Fruit fly (Drosophila melanogaster) whole organism, embryonic: ENCODE measurements around the gene TwdlC.

Experiments used
- Adf1 ChIP-seq: fragments of 200-800 bp; sonication (Bioruptor generic); IDR thresholded peaks from 2 replicates; pipeline ENCODE4 v1.3.6; 2022; ENCODE audit warnings: missing biosample characterization, missing genetic modification characterization
- Aef1 ChIP-seq: fragments of 200-800 bp; sonication (Bioruptor generic); IDR thresholded peaks from 3 replicates; pipeline ENCODE4 v1.3.6; 2022; ENCODE audit warnings: missing biosample characterization, missing genetic modification characterization
- CG12391 ChIP-seq: fragments of 200-800 bp; sonication (Bioruptor generic); optimal IDR thresholded peaks from 3 replicates; lab custom pipeline; 2018; ENCODE audit warnings: missing biosample characterization, mild to moderate bottlenecking, missing genetic modification characterization, moderate library complexity
- CG12659 ChIP-seq: fragments of 200-800 bp; sonication (Bioruptor generic); optimal IDR thresholded peaks from 3 replicates; lab custom pipeline; 2017; ENCODE audit warnings: mild to moderate bottlenecking, missing biosample characterization, missing genetic modification reagents, missing genetic modification characterization
- CG13287 ChIP-seq: fragments of 200-800 bp; sonication (Bioruptor generic); IDR thresholded peaks from 2 replicates; pipeline ENCODE4 v1.3.6; 2022; ENCODE audit warnings: missing biosample characterization, missing genetic modification characterization; ENCODE audit not compliant: partially characterized antibody
- CG13624 ChIP-seq: fragments of 200-800 bp; sonication (Bioruptor generic); optimal IDR thresholded peaks from 2 replicates; lab custom pipeline; 2016; ENCODE audit warnings: missing biosample characterization, missing genetic modification characterization
- CG15696 ChIP-seq: fragments of 200-800 bp; sonication (Bioruptor generic); optimal IDR thresholded peaks from 2 replicates; lab custom pipeline; 2019; ENCODE audit warnings: missing biosample characterization, mild to moderate bottlenecking, missing genetic modification characterization, moderate library complexity
- CG16863 ChIP-seq: fragments of 200-800 bp; sonication (Bioruptor generic); optimal IDR thresholded peaks from 3 replicates; lab custom pipeline; 2016; ENCODE audit warnings: missing biosample characterization, missing genetic modification characterization
- CG18599 ChIP-seq: fragments of 200-800 bp; sonication (Bioruptor generic); optimal IDR thresholded peaks from 3 replicates; lab custom pipeline; 2017; ENCODE audit warnings: missing biosample characterization, missing genetic modification characterization, mild to moderate bottlenecking, moderate library complexity, missing genetic modification reagents
- CG2199 ChIP-seq: fragments of 200-800 bp; sonication (Bioruptor generic); IDR thresholded peaks from 3 replicates; pipeline ENCODE4 v1.3.6; 2022; ENCODE audit warnings: missing biosample characterization, missing genetic modification characterization
- CG2678 ChIP-seq: fragments of 200-800 bp; sonication (Bioruptor generic); optimal IDR thresholded peaks from 3 replicates; lab custom pipeline; 2019; ENCODE audit warnings: missing biosample characterization, mild to moderate bottlenecking, missing genetic modification characterization, moderate library complexity
- CG31388 ChIP-seq: fragments of 200-800 bp; sonication (Bioruptor generic); optimal IDR thresholded peaks from 2 replicates; lab custom pipeline; 2016; ENCODE audit warnings: missing biosample characterization, missing genetic modification characterization
- CG33557 ChIP-seq: fragments of 200-800 bp; sonication (Bioruptor generic); optimal IDR thresholded peaks from 2 replicates; lab custom pipeline; 2019; ENCODE audit warnings: missing biosample characterization, mild to moderate bottlenecking, missing genetic modification characterization, moderate library complexity
- CG3726 ChIP-seq: fragments of 200-800 bp; sonication (Bioruptor generic); IDR thresholded peaks from 3 replicates; pipeline ENCODE4, ENCODE4 v1.3.6; 2022; ENCODE audit warnings: missing biosample characterization, missing genetic modification characterization
- CG42726 ChIP-seq: fragments of 200-800 bp; sonication (Bioruptor generic); IDR thresholded peaks from 2 replicates; pipeline ENCODE4 v1.3.6; 2022; ENCODE audit warnings: missing biosample characterization, missing genetic modification characterization; ENCODE audit not compliant: partially characterized antibody
- CG5953 ChIP-seq: fragments of 200-800 bp; sonication (Bioruptor generic); IDR thresholded peaks from 2 replicates; pipeline ENCODE4 v1.3.6; 2022; ENCODE audit warnings: missing biosample characterization, missing genetic modification characterization
- CG6175 ChIP-seq: fragments of 200-800 bp; sonication (Bioruptor generic); IDR thresholded peaks from 3 replicates; pipeline ENCODE4 v1.3.6; 2022; ENCODE audit warnings: missing biosample characterization, missing genetic modification characterization
- CG7839 ChIP-seq: fragments of 200-800 bp; sonication (Bioruptor generic); optimal IDR thresholded peaks from 3 replicates; lab custom pipeline; 2018; ENCODE audit warnings: missing biosample characterization, mild to moderate bottlenecking, missing genetic modification characterization, moderate library complexity
- CG7987 ChIP-seq: fragments of 200-800 bp; sonication (Bioruptor generic); optimal IDR thresholded peaks from 2 replicates; lab custom pipeline; 2018; ENCODE audit warnings: missing biosample characterization, mild to moderate bottlenecking, missing genetic modification characterization, moderate library complexity
- CG8924 ChIP-seq: fragments of 200-800 bp; optimal IDR thresholded peaks from 3 replicates; lab custom pipeline; 2019; ENCODE audit warnings: missing biosample characterization, mild to moderate bottlenecking, missing genetic modification characterization, moderate library complexity
- CrebB ChIP-seq: fragments of 200-800 bp; sonication (Bioruptor generic); optimal IDR thresholded peaks from 3 replicates; lab custom pipeline; 2018; ENCODE audit warnings: missing biosample characterization, mild to moderate bottlenecking, missing genetic modification characterization
- D19A ChIP-seq: fragments of 200-800 bp; optimal IDR thresholded peaks from 3 replicates; lab custom pipeline; 2019; ENCODE audit warnings: missing biosample characterization, mild to moderate bottlenecking, missing genetic modification characterization, moderate library complexity
- D19B ChIP-seq: fragments of 200-800 bp; sonication (Bioruptor generic); optimal IDR thresholded peaks from 2 replicates; lab custom pipeline; 2017; ENCODE audit warnings: missing biosample characterization, mild to moderate bottlenecking, missing genetic modification characterization
- Dip3 ChIP-seq: fragments of 200-800 bp; sonication (Bioruptor generic); optimal IDR thresholded peaks from 3 replicates; lab custom pipeline; 2016; ENCODE audit warnings: missing biosample characterization, missing genetic modification characterization
- Dref ChIP-seq: fragments of 200-800 bp; sonication (Bioruptor generic); IDR thresholded peaks from 2 replicates; pipeline ENCODE4 v1.3.6; 2022; ENCODE audit warnings: missing biosample characterization, missing genetic modification characterization
- Drgx ChIP-seq: fragments of 200-800 bp; sonication (Bioruptor generic); IDR thresholded peaks from 2 replicates; pipeline ENCODE4 v1.3.6; 2022; ENCODE audit warnings: missing biosample characterization, missing genetic modification characterization
- MBD-R2 ChIP-seq: fragments of 200-800 bp; sonication (Bioruptor generic); IDR thresholded peaks from 2 replicates; pipeline ENCODE4 v1.3.6; 2022; ENCODE audit warnings: missing biosample characterization, missing genetic modification characterization
- Med ChIP-seq: fragments of 200-800 bp; sonication (Bioruptor generic); peaks from one replicate; lab custom pipeline; 2016; ENCODE audit warnings: missing biosample characterization, missing genetic modification characterization, mild to moderate bottlenecking, inconsistent platforms, moderate library complexity
- Meics ChIP-seq: fragments of 200-800 bp; sonication (Bioruptor generic); optimal IDR thresholded peaks from 2 replicates; lab custom pipeline; 2017; ENCODE audit warnings: missing biosample characterization, mild to moderate bottlenecking, missing genetic modification characterization
- NfI ChIP-seq: fragments of 200-800 bp; sonication (Bioruptor generic); optimal IDR thresholded peaks from 3 replicates; lab custom pipeline; 2018; ENCODE audit warnings: missing biosample characterization, mild to moderate bottlenecking, missing genetic modification characterization, moderate library complexity
- Sox102F ChIP-seq: fragments of 200-800 bp; sonication (Bioruptor generic); optimal IDR thresholded peaks from 2 replicates; lab custom pipeline; 2018; ENCODE audit warnings: missing biosample characterization, mild to moderate bottlenecking, missing genetic modification characterization, moderate library complexity
- Sry-β ChIP-seq: fragments of 200-800 bp; sonication (Bioruptor generic); optimal IDR thresholded peaks from 2 replicates; lab custom pipeline; 2018; ENCODE audit warnings: missing biosample characterization, mild to moderate bottlenecking, missing genetic modification characterization, moderate library complexity
- TFAM ChIP-seq: fragments of 200-800 bp; sonication (Bioruptor generic); optimal IDR thresholded peaks from 2 replicates; lab custom pipeline; 2017; ENCODE audit warnings: missing biosample characterization, missing genetic modification characterization, inconsistent platforms
- YL-1 ChIP-seq: fragments of 200-800 bp; sonication (Bioruptor generic); optimal IDR thresholded peaks from 3 replicates; lab custom pipeline; 2017; ENCODE audit warnings: missing biosample characterization, mild to moderate bottlenecking, missing genetic modification characterization
- amos ChIP-seq: fragments of 200-800 bp; sonication (Bioruptor generic); IDR thresholded peaks from 2 replicates; pipeline ENCODE4 v1.3.6; 2022; ENCODE audit warnings: missing biosample characterization, missing genetic modification characterization; ENCODE audit not compliant: partially characterized antibody
- ato ChIP-seq: fragments of 200-800 bp; sonication (Bioruptor generic); IDR thresholded peaks from 2 replicates; pipeline ENCODE4 v1.3.6; 2022; ENCODE audit warnings: missing biosample characterization, missing genetic modification characterization; ENCODE audit not compliant: partially characterized antibody
- bbx ChIP-seq: fragments of 200-800 bp; sonication (Bioruptor generic); IDR thresholded peaks from 2 replicates; pipeline ENCODE4 v1.3.6; 2022; ENCODE audit warnings: missing biosample characterization, missing genetic modification characterization; ENCODE audit not compliant: partially characterized antibody
- btn ChIP-seq: fragments of 200-800 bp; sonication (Bioruptor generic); optimal IDR thresholded peaks from 2 replicates; lab custom pipeline; 2016; ENCODE audit warnings: missing biosample characterization, missing genetic modification characterization
- chm ChIP-seq: fragments of 200-800 bp; sonication (Bioruptor generic); IDR thresholded peaks from 2 replicates; pipeline ENCODE4 v1.3.6; 2022; ENCODE audit warnings: missing biosample characterization, missing genetic modification characterization
- dysf ChIP-seq: fragments of 200-800 bp; sonication (Bioruptor generic); IDR thresholded peaks from 3 replicates; pipeline ENCODE4 v1.3.6; 2022; ENCODE audit warnings: missing biosample characterization, missing genetic modification characterization
- gro ChIP-seq: fragments of 200-800 bp; sonication (Bioruptor generic); optimal IDR thresholded peaks from 2 replicates; lab custom pipeline; 2016; ENCODE audit warnings: missing biosample characterization, missing genetic modification characterization
- kah ChIP-seq: fragments of 200-800 bp; sonication (Bioruptor generic); optimal IDR thresholded peaks from 2 replicates; lab custom pipeline; 2018; ENCODE audit warnings: missing biosample characterization, mild to moderate bottlenecking, missing genetic modification characterization
- lab ChIP-seq: fragments of 200-800 bp; sonication (Bioruptor generic); optimal IDR thresholded peaks from 3 replicates; lab custom pipeline; 2017; ENCODE audit warnings: missing biosample characterization, missing genetic modification characterization, mild to moderate bottlenecking, moderate library complexity, missing genetic modification reagents
- lola ChIP-seq, 3 experiments: fragments of >200 bp in 2 of 3; fragments of 200-800 bp in 1 of 3; sonication (Bioruptor generic) in 1 of 3; optimal IDR thresholded peaks; 2 replicates each; lab custom pipeline; 2017 to 2019; ENCODE audit warnings: missing biosample characterization in 3 of 3, missing genetic modification characterization in 3 of 3, mild to moderate bottlenecking in 1 of 3, moderate library complexity in 1 of 3
- otp ChIP-seq: fragments of 200-800 bp; sonication (Bioruptor generic); IDR thresholded peaks from 3 replicates; pipeline ENCODE4, ENCODE4 v1.3.6; 2022; ENCODE audit warnings: missing biosample characterization, missing genetic modification characterization
- pho ChIP-seq: fragments of 200-800 bp; sonication (Bioruptor generic); optimal IDR thresholded peaks from 2 replicates; lab custom pipeline; 2016; ENCODE audit warnings: missing biosample characterization, missing genetic modification characterization
- row ChIP-seq: fragments of 200-800 bp; sonication (Bioruptor generic); IDR thresholded peaks from 3 replicates; pipeline ENCODE4 v1.3.6; 2022; ENCODE audit warnings: missing biosample characterization, missing genetic modification characterization
- schlank ChIP-seq: fragments of 200-800 bp; sonication (Bioruptor generic); optimal IDR thresholded peaks from 2 replicates; lab custom pipeline; 2018; ENCODE audit warnings: missing biosample characterization, mild to moderate bottlenecking, missing genetic modification characterization
- scrt ChIP-seq: fragments of 200-800 bp; sonication (Bioruptor generic); optimal IDR thresholded peaks from 2 replicates; lab custom pipeline; 2018; ENCODE audit warnings: missing biosample characterization, mild to moderate bottlenecking, missing genetic modification characterization, moderate library complexity
- sisA ChIP-seq: fragments of 200-800 bp; sonication (Bioruptor generic); IDR thresholded peaks from 2 replicates; pipeline ENCODE4 v1.3.6; 2022; ENCODE audit warnings: missing biosample characterization, missing genetic modification characterization
- vnd ChIP-seq: fragments of 200-800 bp; sonication (Bioruptor generic); IDR thresholded peaks from 3 replicates; pipeline ENCODE4 v1.3.6; 2022; ENCODE audit warnings: missing biosample characterization, missing genetic modification characterization; ENCODE audit not compliant: partially characterized antibody

TwdlC gene

DNA sequence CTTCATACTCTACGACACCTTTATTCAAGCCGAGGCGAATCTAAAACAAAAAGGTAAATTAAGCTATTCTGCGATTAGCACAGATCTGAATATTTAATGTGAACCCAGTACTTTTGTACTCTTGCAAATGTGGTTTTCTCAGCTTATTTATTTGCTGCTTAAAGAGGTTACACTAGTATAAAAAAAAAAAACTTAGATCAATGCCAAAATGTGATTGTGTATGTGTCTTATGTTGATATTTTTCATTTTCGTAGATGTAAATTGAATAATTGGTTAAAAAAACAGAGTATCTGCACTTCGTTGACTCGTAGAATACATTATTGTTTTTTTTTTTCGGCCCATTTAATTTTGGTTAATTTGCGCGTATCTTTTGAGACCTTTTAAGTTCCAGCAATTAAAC, 24.9 kb upstream of the TwdlC start (continued):
- TF ChIP-seq CrebB (tag; lab: Kevin White, UChicago): no peak
- TF ChIP-seq CG7839: no peak
- peak; percentile 3 for TF ChIP-seq CG13624 (GFP tag; lab: Kevin White, UChicago)
- no peak for TF ChIP-seq CG3726 (GFP tag; lab: Robert Waterston, UW)
- TF ChIP-seq CG42726 (GFP tag; lab: Robert Waterston, UW): no peak
- no peak for TF ChIP-seq gro (GFP tag; lab: Kevin White, UChicago)
- TF ChIP-seq CG12391: no peak
- no peak for TF ChIP-seq Dref (GFP tag; lab: Robert Waterston, UW)
- no peak for TF ChIP-seq CG16863
- no peak for TF ChIP-seq Aef1 (GFP tag; lab: Robert Waterston, UW)
- TF ChIP-seq TFAM (GFP tag; lab: Kevin White, UChicago): no peak
- no peak for TF ChIP-seq btn (GFP tag; lab: Kevin White, UChicago)
- TF ChIP-seq D19B: no peak
- TF ChIP-seq CG6175 (GFP tag; lab: Robert Waterston, UW): no peak
- no peak for TF ChIP-seq CG7987 (GFP tag; lab: Kevin White, UChicago)
- TF ChIP-seq chm (GFP tag; lab: Robert Waterston, UW): no peak
- TF ChIP-seq Drgx (GFP tag; lab: Robert Waterston, UW): no peak
- no peak for TF ChIP-seq pho (GFP tag; lab: Kevin White, UChicago)
- TF ChIP-seq scrt (GFP tag; lab: Kevin White, UChicago): no peak
- no peak for TF ChIP-seq bbx
- TF ChIP-seq sisA (GFP tag; lab: Robert Waterston, UW): no peak
- no peak for TF ChIP-seq YL-1
- TF ChIP-seq CG31388 (GFP tag; lab: Kevin White, UChicago): no peak
- no peak for TF ChIP-seq Sox102F (GFP tag; lab: Kevin White, UChicago)
- peak; percentile 47 for TF ChIP-seq CG2678 (tag; lab: Kevin White, UChicago)

DNA sequence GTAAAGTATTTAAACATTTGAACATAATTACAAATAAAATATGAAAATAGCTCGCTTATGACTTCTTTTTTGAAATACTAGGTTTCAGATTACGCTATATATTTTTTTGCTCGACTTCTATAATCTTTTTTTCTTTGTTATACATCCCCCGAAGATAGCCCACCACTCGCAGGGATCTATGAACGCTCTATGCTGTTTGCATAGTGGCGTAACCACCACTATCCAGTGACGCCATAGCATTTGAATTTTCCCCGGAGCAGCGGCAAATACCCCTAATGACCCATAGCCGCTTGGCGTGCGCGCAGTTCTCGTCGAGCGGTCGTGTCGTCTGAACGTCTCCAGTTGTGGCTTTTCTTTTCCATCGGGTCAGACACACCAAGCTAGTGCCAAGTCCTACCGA, 16.4 kb upstream of the TwdlC start, which contains the start of the genes CG14253 and CG46313:
TSS of gene CG14253 (plus strand) at position 301 of the 400 bp plus-strand sequence.
TSS of gene CG46313 (plus strand) at position 301 of the 400 bp plus-strand sequence.
- no peak for TF ChIP-seq kah (GFP tag; lab: Kevin White, UChicago)
- TF ChIP-seq Adf1 (GFP tag; lab: Robert Waterston, UW): peak; percentile 11; the same call in 1 of the 2 replicates
- no peak for TF ChIP-seq CG2199 (GFP tag; lab: Robert Waterston, UW)
- no peak for TF ChIP-seq CG12659 (GFP tag; lab: Kevin White, UChicago)
- TF ChIP-seq row: peak; percentile 26; the same call in 1 of the 3 replicates
- no peak; the same call in 1 of the 2 replicates for TF ChIP-seq MBD-R2
- no peak for TF ChIP-seq vnd (GFP tag; lab: Robert Waterston, UW)
- TF ChIP-seq amos (GFP tag; lab: Robert Waterston, UW): no peak
- TF ChIP-seq dysf (GFP tag; lab: Robert Waterston, UW): 0 out of 3 replicates have a peak, but pooled peaks have one; percentile 5
- peak; percentile 3 for TF ChIP-seq CG18599 (GFP tag; lab: Kevin White, UChicago)
- TF ChIP-seq scrt (GFP tag; lab: Kevin White, UChicago): no peak
- no peak for TF ChIP-seq CG8924 (tag; lab: Kevin White, UChicago)
- no peak for TF ChIP-seq D19A (tag; lab: Kevin White, UChicago)
- TF ChIP-seq CG13287: no peak
- TF ChIP-seq CG33557 (GFP tag; lab: Kevin White, UChicago): no peak
- no peak for TF ChIP-seq lola (GFP tag; optimal IDR thresholded peaks at IDR 0.05; lab: Kevin White, UChicago)
- TF ChIP-seq CG5953 (GFP tag; lab: Robert Waterston, UW): no peak
- peak; percentile 5 for TF ChIP-seq Meics (GFP tag; lab: Kevin White, UChicago)
- TF ChIP-seq NfI: no peak
- TF ChIP-seq schlank: no peak
- no peak for TF ChIP-seq Dip3 (GFP tag; lab: Kevin White, UChicago)
- no peak for TF ChIP-seq Sry-β (GFP tag; lab: Kevin White, UChicago)
- TF ChIP-seq ato: no peak
- TF ChIP-seq otp (GFP tag; lab: Robert Waterston, UW): no peak
- peak; percentile 29 for TF ChIP-seq lab (GFP tag; lab: Kevin White, UChicago)
- peak; percentile 30 for TF ChIP-seq Med (GFP tag; lab: Kevin White, UChicago)
- no peak for TF ChIP-seq CG15696 (tag; lab: Kevin White, UChicago)
